Fruit fly (Drosophila melanogaster): ENCODE results near the gene CG3106.

DNA sequence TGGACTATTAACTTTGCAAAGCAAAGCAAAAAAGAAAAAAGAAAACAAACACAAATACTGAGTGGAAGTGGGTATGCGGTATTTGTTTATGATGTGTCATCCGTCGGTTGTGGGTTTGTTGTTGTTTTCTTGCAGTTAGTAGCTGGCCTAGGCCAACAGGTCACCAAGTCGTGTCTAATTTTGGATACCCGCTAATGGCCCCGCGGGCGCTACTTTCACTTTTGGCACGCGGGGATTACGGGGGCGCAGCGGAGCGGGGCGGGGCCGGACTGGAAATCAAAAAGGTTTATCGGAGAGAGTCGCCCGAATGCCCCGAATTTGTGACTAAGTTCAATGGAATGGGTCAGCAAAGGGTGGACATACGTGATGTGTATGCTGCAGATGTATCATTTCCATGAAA is 15.6 kb downstream of the CG3106 start:
- no peak for TF ChIP-seq Met (GFP tag; optimal IDR thresholded peaks at IDR 0.05)
- TF ChIP-seq CG3919 (GFP tag; optimal IDR thresholded peaks at IDR 0.05): no peak
- no peak for TF ChIP-seq Smox (GFP tag; optimal IDR thresholded peaks at IDR 0.05)
- TF ChIP-seq CG8319 (GFP tag; optimal IDR thresholded peaks at IDR 0.05): no peak
- no peak for TF ChIP-seq Ets21C (GFP tag; optimal IDR thresholded peaks at IDR 0.05)
- TF ChIP-seq CG32006 (GFP tag; optimal IDR thresholded peaks at IDR 0.05): no peak
